Fruit fly (Drosophila melanogaster): ENCODE measurements around the gene CG33288.

Gene CG33288

DNA sequence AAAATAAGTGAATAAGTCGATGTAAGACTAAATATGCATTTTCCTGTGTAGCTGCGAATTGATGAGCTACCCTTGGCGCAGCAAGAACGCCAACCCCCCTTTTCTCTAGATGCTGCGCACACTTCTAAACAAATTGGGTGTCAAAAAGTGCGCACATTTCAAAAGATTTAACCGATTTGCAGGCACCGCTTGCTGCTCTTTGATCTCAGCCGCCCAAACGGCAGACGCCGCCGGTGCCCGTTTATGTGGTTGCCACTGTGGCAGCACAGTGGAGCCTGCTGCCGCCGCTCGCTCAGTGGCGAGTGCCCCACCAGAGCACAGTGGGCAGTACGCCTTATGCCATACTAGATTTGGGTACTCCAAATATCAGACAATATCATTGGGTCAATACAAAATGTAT lies 22.9 kb downstream of the CG33288 start:
- no peak for TF ChIP-seq fd96Ca (GFP tag; IDR thresholded peaks at IDR 0.05)
- no peak for TF ChIP-seq Snoo (tag; optimal IDR thresholded peaks at IDR 0.05)
- TF ChIP-seq CG12605 (GFP tag; IDR thresholded peaks at IDR 0.05) = no peak
- no peak for TF ChIP-seq CG15710 (tag; optimal IDR thresholded peaks at IDR 0.05)
- no peak for TF ChIP-seq CG9948 (tag; optimal IDR thresholded peaks at IDR 0.05)
- no peak for TF ChIP-seq CG4496 (GFP tag; IDR thresholded peaks at IDR 0.05)
- no peak for TF ChIP-seq CG10348 (GFP tag; IDR thresholded peaks at IDR 0.05)
- no peak for TF ChIP-seq rn (GFP tag; IDR thresholded peaks at IDR 0.05)
- TF ChIP-seq EcR (GFP tag; optimal IDR thresholded peaks at IDR 0.05) = no peak
- TF ChIP-seq Ets98B (GFP tag; IDR thresholded peaks at IDR 0.05) = no peak

DNA sequence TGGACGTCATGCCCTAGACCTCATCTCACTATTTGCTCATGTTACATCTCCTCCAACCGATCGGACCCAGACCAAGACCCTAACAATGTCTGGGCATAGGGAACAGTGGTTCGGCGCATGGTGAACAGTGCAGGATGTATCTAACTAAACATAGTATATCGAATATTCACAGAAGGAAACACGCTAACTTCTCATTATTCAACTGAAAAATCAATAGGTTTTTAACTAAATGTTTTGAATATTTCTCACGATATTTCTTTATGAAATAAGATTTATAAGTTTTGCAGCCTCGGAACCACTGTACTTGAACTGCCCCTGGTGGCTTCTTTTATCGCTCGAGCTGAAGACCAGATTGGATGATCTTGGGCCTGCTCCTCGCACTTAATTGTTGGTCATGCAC lies 26.0 kb downstream of the CG33288 start:
- TF ChIP-seq Snoo (tag; optimal IDR thresholded peaks at IDR 0.05) = no peak
- no peak for TF ChIP-seq D1 (tag; optimal IDR thresholded peaks at IDR 0.05)
- 0 out of 3 replicates have a peak, but pooled peaks have one; percentile 23 for TF ChIP-seq CG4496 (GFP tag; IDR thresholded peaks at IDR 0.05)
- peak; percentile 70 for TF ChIP-seq CG9948 (tag; optimal IDR thresholded peaks at IDR 0.05)
- no peak for TF ChIP-seq EcR (GFP tag; optimal IDR thresholded peaks at IDR 0.05)
- peak; percentile 34 for TF ChIP-seq CG8301 (tag; optimal IDR thresholded peaks at IDR 0.05)
- TF ChIP-seq CG12605 (GFP tag; IDR thresholded peaks at IDR 0.05) = no peak
- TF ChIP-seq fd96Ca (GFP tag; IDR thresholded peaks at IDR 0.05) = no peak
- no peak for TF ChIP-seq CG32121 (GFP tag; IDR thresholded peaks at IDR 0.05)
- TF ChIP-seq CG34367 (tag; optimal IDR thresholded peaks at IDR 0.05) = peak; percentile 61
- TF ChIP-seq CG13204 (GFP tag; optimal IDR thresholded peaks at IDR 0.05) = no peak
- peak; percentile 32 for TF ChIP-seq gl (tag; optimal IDR thresholded peaks at IDR 0.05)
- TF ChIP-seq rn (GFP tag; IDR thresholded peaks at IDR 0.05) = no peak
- TF ChIP-seq CG8159 (tag; optimal IDR thresholded peaks at IDR 0.05) = peak; percentile 71
- no peak for TF ChIP-seq CG10348 (GFP tag; IDR thresholded peaks at IDR 0.05)
- peak; percentile 57 for TF ChIP-seq Pif1B (GFP tag; optimal IDR thresholded peaks at IDR 0.05)
- TF ChIP-seq Ets98B (GFP tag; IDR thresholded peaks at IDR 0.05) = no peak
- TF ChIP-seq CG17806 (tag; optimal IDR thresholded peaks at IDR 0.05) = peak; percentile 72
- peak; percentile 65 for TF ChIP-seq CG15710 (tag; optimal IDR thresholded peaks at IDR 0.05)
- TF ChIP-seq Pif1A (GFP tag; optimal IDR thresholded peaks at IDR 0.05) = peak; percentile 70
- peak; percentile 56 for TF ChIP-seq CG14655 (GFP tag; optimal IDR thresholded peaks at IDR 0.05)

DNA sequence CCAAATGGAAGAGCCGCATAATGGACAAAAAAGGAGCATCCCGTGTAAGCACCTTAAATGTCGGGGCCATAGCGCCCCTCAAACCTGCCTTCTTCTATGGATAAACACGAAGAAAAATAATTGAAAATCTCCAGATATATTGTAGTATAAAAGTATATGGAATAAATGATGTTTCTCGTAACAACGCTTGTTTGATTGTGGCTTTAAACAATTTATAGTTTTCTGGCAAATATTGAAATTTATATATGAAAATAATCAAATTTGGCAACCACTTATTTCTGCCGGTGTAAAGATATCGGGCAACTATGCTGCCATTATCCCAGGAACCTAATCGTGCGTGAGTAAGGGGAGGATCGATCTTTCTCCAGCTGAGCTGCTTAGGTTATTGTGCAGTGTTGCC lies 27.6 kb downstream of the CG33288 start:
- TF ChIP-seq D1 (tag; optimal IDR thresholded peaks at IDR 0.05) = no peak
- TF ChIP-seq CG17806 (tag; optimal IDR thresholded peaks at IDR 0.05) = no peak
- TF ChIP-seq CG12605 (GFP tag; IDR thresholded peaks at IDR 0.05) = no peak
- TF ChIP-seq CG14655 (GFP tag; optimal IDR thresholded peaks at IDR 0.05) = no peak
- TF ChIP-seq CG15710 (tag; optimal IDR thresholded peaks at IDR 0.05) = no peak
- no peak for TF ChIP-seq fd96Ca (GFP tag; IDR thresholded peaks at IDR 0.05)
- TF ChIP-seq CG4496 (GFP tag; IDR thresholded peaks at IDR 0.05) = no peak
- no peak for TF ChIP-seq CG10348 (GFP tag; IDR thresholded peaks at IDR 0.05)
- TF ChIP-seq CG34367 (tag; optimal IDR thresholded peaks at IDR 0.05) = no peak
- TF ChIP-seq EcR (GFP tag; optimal IDR thresholded peaks at IDR 0.05) = no peak
- TF ChIP-seq CG13204 (GFP tag; optimal IDR thresholded peaks at IDR 0.05) = no peak
- TF ChIP-seq Pif1B (GFP tag; optimal IDR thresholded peaks at IDR 0.05) = no peak
- TF ChIP-seq Ets98B (GFP tag; IDR thresholded peaks at IDR 0.05) = no peak
- TF ChIP-seq CG32121 (GFP tag; IDR thresholded peaks at IDR 0.05) = no peak
- TF ChIP-seq Snoo (tag; optimal IDR thresholded peaks at IDR 0.05) = no peak
- no peak for TF ChIP-seq CG8159 (tag; optimal IDR thresholded peaks at IDR 0.05)
- no peak for TF ChIP-seq rn (GFP tag; IDR thresholded peaks at IDR 0.05)

DNA sequence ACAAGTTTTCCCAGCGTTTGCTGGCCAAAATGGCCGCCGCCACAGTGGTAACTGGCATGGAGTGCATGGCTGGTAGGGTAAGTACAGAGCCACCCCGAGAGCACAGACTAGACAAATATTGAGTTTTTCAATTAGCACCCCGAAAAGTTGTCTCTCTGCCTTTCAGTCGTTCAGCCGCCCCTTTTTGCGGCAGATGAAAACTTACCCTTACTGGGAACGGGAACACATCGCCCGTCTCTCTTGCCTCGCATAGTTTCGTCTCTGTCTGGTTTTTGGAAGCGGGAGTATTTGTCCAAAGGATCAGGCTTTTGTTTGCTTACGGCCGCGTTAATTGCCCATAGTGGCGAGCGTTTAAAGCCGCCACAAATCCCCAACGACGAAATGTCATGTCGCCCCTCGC lies 31.1 kb downstream of the CG33288 start:
- TF ChIP-seq Pif1B (GFP tag; optimal IDR thresholded peaks at IDR 0.05) (no peak), CG14655 (GFP tag; optimal IDR thresholded peaks at IDR 0.05) (no peak), CG13204 (GFP tag; optimal IDR thresholded peaks at IDR 0.05) (no peak), CG8301 (tag; optimal IDR thresholded peaks at IDR 0.05) (no peak), CG9948 (tag; optimal IDR thresholded peaks at IDR 0.05) (no peak), EcR (GFP tag; optimal IDR thresholded peaks at IDR 0.05) (no peak), gl (tag; optimal IDR thresholded peaks at IDR 0.05) (no peak)

DNA sequence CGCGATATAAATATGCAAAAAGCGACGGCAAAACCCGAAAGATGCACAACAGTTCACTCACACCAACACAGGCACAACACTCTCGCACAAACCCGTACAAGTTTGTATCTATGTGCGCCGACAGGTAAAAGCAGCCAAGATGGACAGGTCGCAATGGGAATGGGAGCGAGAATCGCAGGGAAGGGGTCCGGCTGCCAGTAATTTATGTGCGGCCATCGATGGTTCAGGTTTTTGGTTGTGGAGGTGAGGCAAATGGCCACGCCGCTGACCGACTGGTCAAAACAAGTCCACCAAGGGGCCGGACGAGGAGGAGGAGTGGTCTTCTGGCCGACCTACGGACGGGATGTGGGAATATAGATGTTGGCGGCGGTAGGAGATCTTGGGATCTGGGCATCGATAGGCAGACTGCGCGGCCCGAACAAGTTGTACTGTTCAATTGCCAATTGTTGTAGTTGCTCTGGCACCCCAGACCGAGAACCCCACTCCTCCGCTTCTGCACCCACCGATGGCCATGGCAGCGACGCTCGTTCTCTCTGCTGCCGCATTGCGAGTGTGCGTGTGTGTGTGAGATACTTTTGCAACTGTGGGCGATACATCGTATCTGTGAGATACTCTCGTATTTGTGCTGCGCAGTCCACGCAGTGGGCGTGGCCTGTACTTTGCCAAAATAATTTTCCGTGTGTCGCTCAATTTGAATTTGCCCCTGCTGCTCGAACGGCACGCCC lies 32.7 kb downstream of the CG33288 start:
- TF ChIP-seq CG17806 (tag; optimal IDR thresholded peaks at IDR 0.05) = no peak
- TF ChIP-seq gl (tag; optimal IDR thresholded peaks at IDR 0.05) = no peak
- no peak for TF ChIP-seq CG32121 (GFP tag; IDR thresholded peaks at IDR 0.05)
- no peak for TF ChIP-seq CG13204 (GFP tag; optimal IDR thresholded peaks at IDR 0.05)
- no peak for TF ChIP-seq EcR (GFP tag; optimal IDR thresholded peaks at IDR 0.05)
- no peak for TF ChIP-seq CG34367 (tag; optimal IDR thresholded peaks at IDR 0.05)
- TF ChIP-seq Ets98B (GFP tag; IDR thresholded peaks at IDR 0.05) = no peak
- TF ChIP-seq CG15710 (tag; optimal IDR thresholded peaks at IDR 0.05) = no peak
- TF ChIP-seq Snoo (tag; optimal IDR thresholded peaks at IDR 0.05) = no peak
- TF ChIP-seq D1 (tag; optimal IDR thresholded peaks at IDR 0.05) = no peak

DNA sequence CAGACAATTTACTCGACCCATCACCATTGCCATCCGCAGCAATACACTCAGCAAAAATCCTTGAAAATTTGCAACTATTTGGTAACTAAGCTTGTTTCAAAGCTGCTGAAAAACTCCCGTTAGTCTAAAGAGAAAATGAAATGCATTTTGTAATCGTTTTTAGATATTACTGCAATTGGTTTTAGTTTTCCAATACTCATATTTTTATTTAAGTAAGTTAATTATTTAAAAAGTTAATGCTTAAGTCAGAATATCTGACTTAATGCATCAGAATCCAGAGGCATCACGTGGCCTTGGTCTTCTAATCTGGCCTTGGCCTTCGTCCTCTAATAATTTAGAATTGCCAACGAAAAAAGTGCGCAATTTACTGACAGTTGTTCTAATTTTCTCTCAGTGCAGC lies 35.3 kb downstream of the CG33288 start:
- TF ChIP-seq Pif1A (GFP tag; optimal IDR thresholded peaks at IDR 0.05) = no peak
- TF ChIP-seq CG14655 (GFP tag; optimal IDR thresholded peaks at IDR 0.05) = peak; percentile 15
